Worm (Caenorhabditis elegans) whole organism, L2 larva: Measurements from ENCODE around the gene twk-12.

ENCODE experiments used
- F13H6.1 ChIP-seq: sonication (generic microtip); optimal IDR thresholded peaks from 2 replicates; lab custom pipeline; 2016; ENCODE audit warnings: missing genetic modification characterization, missing compliant biosample characterization
- blmp-1 ChIP-seq: sonication (generic microtip); optimal IDR thresholded peaks from 2 replicates; lab custom pipeline; 2017; ENCODE audit warnings: missing genetic modification characterization, mild to moderate bottlenecking, missing compliant biosample characterization, antibody characterized with exemption, moderate library complexity; ENCODE audit not compliant: insufficient read depth
- ceh-82 ChIP-seq: fragments of 150-350 bp; optimal IDR thresholded peaks from 2 replicates; lab custom pipeline; 2014; ENCODE audit warnings: missing biosample characterization, missing genetic modification characterization
- egl-27 ChIP-seq: sonication (generic microtip); optimal IDR thresholded peaks from 3 replicates; lab custom pipeline; 2017; ENCODE audit warnings: missing biosample characterization, missing genetic modification reagents, missing genetic modification characterization
- lin-39 ChIP-seq: fragments of 150-350 bp; optimal IDR thresholded peaks from 2 replicates; lab custom pipeline; 2014; ENCODE audit warnings: missing biosample characterization, missing genetic modification reagents, missing genetic modification characterization
- nhr-12 ChIP-seq: fragments of 150-350 bp; optimal IDR thresholded peaks from 2 replicates; lab custom pipeline; 2014; ENCODE audit warnings: missing biosample characterization, missing genetic modification characterization
- snpc-4 ChIP-seq: fragments of 150-350 bp; optimal IDR thresholded peaks from 2 replicates; lab custom pipeline; 2014; ENCODE audit warnings: missing biosample characterization, missing genetic modification characterization
- zag-1 ChIP-seq: fragments of 150-350 bp; optimal IDR thresholded peaks from 2 replicates; lab custom pipeline; 2014; ENCODE audit warnings: missing biosample characterization, missing genetic modification characterization

ce11 chrV:10670817-10671216 lies 3.4 kb downstream of the twk-12 start:
- TF ChIP-seq F13H6.1 (tag; lab: Kevin White, UChicago): no peak
- no peak for TF ChIP-seq blmp-1 (tag; lab: Kevin White, UChicago)
- TF ChIP-seq lin-39 (tag; lab: Kevin White, UChicago): no peak
- TF ChIP-seq egl-27 (tag; lab: Kevin White, UChicago): no peak
- no peak for TF ChIP-seq snpc-4 (tag; lab: Kevin White, UChicago)
- TF ChIP-seq zag-1 (tag; lab: Kevin White, UChicago): no peak
- TF ChIP-seq nhr-12 (tag; lab: Kevin White, UChicago): no peak
- no peak for TF ChIP-seq ceh-82
